Worm (Caenorhabditis elegans): ENCODE data around the gene EGAP9.3.
A peak's percentile ranks its signal among the peaks of the same experiment; 100 is the strongest.

Gene EGAP9.3

ce11 chrV:6541875-6542274 lies 38.0 kb downstream of the EGAP9.3 start (continued):
- TF ChIP-seq nhr-237 (tag; optimal IDR thresholded peaks at IDR 0.05) (no peak), php-3 (GFP tag; IDR thresholded peaks at IDR 0.05) (no peak), tag-97 (GFP tag; IDR thresholded peaks at IDR 0.05) (no peak), lsy-2 (tag; optimal IDR thresholded peaks at IDR 0.05) (peak in 1 of 2 experiments; percentile 10), hlh-11 (tag; optimal IDR thresholded peaks at IDR 0.05) (peak; percentile 46), dpl-1 (GFP tag; optimal IDR thresholded peaks at IDR 0.05) (no peak), dmd-6 (GFP tag; IDR thresholded peaks at IDR 0.05) (no peak), Y48G9A.11 (GFP tag; IDR thresholded peaks at IDR 0.05) (no peak)

- TF ChIP-seq daf-16 (GFP tag; optimal IDR thresholded peaks at IDR 0.05) (no peak), daf-16 (tag; optimal IDR thresholded peaks at IDR 0.05) (peak; percentile 28), hmg-1.1 (GFP tag; IDR thresholded peaks at IDR 0.05) (peak; percentile 44; the same call in 1 of the 2 replicates), mep-1 (tag; optimal IDR thresholded peaks at IDR 0.05) (peak; percentile 6), lin-1 (GFP tag; IDR thresholded peaks at IDR 0.05) (no peak), zfp-3 (GFP tag; conservative IDR thresholded peaks at IDR 0.05) (no peak), cey-2 (tag; optimal IDR thresholded peaks at IDR 0.05; ENCODE audit: borderline replicate concordance, insufficient read depth) (no peak), F37D6.2 (tag; optimal IDR thresholded peaks at IDR 0.05) (peak; percentile 10), vab-7 (GFP tag; IDR thresholded peaks at IDR 0.05) (no peak), nhr-102 (tag; optimal IDR thresholded peaks at IDR 0.05) (no peak), mxl-3 (GFP tag; optimal IDR thresholded peaks at IDR 0.05) (peak; percentile 57), snpc-1.2 (GFP tag; IDR thresholded peaks at IDR 0.05) (no peak), nhr-11 (tag; optimal IDR thresholded peaks at IDR 0.05) (peak; percentile 21), egl-43 (GFP tag; IDR thresholded peaks at IDR 0.05) (0 out of 2 replicates have a peak, but pooled peaks have one; percentile 58), ZK337.2 (GFP tag; IDR thresholded peaks at IDR 0.05) (no peak), nhr-77 (tag; optimal IDR thresholded peaks at IDR 0.05) (no peak), unc-62 (GFP tag; optimal IDR thresholded peaks at IDR 0.05 in 1 of 2) (peak in 1 of 2 experiments; percentile 89), unc-62 (tag; optimal IDR thresholded peaks at IDR 0.05) (no peak), ceh-28 (tag; optimal IDR thresholded peaks at IDR 0.05) (no peak), hlh-11 (tag; optimal IDR thresholded peaks at IDR 0.05) (peak; percentile 3), daf-19 (GFP tag; conservative IDR thresholded peaks at IDR 0.05) (no peak), rbr-2 (tag; optimal IDR thresholded peaks at IDR 0.05) (peak; percentile 51), sdz-12 (GFP tag; optimal IDR thresholded peaks at IDR 0.05) (no peak), jun-1 (tag; optimal IDR thresholded peaks at IDR 0.05) (no peak), lin-38 (GFP tag; IDR thresholded peaks at IDR 0.05) (no peak)
Measured at ce11 chrV:6538323-6538722, 41.6 kb downstream of the EGAP9.3 start.

- TF ChIP-seq zfp-3 (GFP tag; conservative IDR thresholded peaks at IDR 0.05) (no peak), lin-29 (GFP tag; IDR thresholded peaks at IDR 0.05) (no peak), egl-43 (GFP tag; IDR thresholded peaks at IDR 0.05) (0 out of 2 replicates have a peak, but pooled peaks have one; percentile 4), daf-16 (GFP tag; optimal IDR thresholded peaks at IDR 0.05) (no peak), daf-16 (tag; optimal IDR thresholded peaks at IDR 0.05) (peak; percentile 75), skn-1 (tag; optimal IDR thresholded peaks at IDR 0.05) (no peak), mes-2 (tag; optimal IDR thresholded peaks at IDR 0.05; ENCODE audit: poor library complexity, severe bottlenecking) (peak; percentile 5), gei-8 (GFP tag; optimal IDR thresholded peaks at IDR 0.05) (no peak)
Measured at ce11 chrV:6533030-6533429, 46.9 kb downstream of the EGAP9.3 start, which contains the start of gene hpo-26. Gene hpo-26, minus strand, starts transcription at chrV:6533060.

Data from whole organism, L4 larva.